Fruit fly (Drosophila melanogaster) S2 (cell line): ENCODE measurements around the gene RpL17.

Experiments
- CG8478 ChIP-seq: fragments of >200 bp; optimal IDR thresholded peaks from 2 replicates; lab custom pipeline; 2018
- CTCF ChIP-seq, 2 experiments: fragments of >200 bp; optimal IDR thresholded peaks; 2 replicates each; lab custom pipeline; 2018

DNA sequence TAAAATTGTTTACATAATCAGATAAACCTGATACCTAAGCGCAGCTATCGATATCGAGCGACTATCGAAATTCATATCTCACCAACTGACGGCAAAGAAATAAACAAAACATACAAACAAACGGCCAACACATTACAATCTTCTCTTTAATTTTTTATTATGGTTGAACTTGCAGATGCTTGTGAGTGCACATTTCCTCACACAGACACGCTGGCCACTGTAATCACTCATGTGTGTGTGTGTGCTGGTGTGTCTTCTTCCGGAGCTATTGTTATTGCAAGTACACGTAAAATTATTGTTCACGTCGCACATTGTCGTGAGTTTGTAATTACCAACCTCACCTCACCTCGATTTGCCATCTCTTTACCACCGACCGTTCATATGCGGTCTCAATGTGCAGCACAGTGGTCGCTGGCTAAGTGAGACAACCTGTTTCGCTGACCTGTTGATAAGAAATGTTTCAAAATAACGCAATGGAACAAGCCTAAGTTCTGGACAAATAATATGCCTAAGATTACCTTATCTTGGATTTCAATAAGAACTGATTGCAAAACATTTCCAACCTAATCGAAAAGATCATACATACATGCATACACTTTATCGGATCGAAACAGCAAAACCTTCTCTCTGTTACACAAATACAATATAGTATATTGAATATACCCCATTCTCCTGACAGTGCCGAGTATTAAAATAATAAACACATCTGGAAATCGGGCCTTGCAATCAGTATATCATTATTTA, 38.8 kb downstream of the RpL17 start:
- no peak for TF ChIP-seq CTCF (optimal IDR thresholded peaks at IDR 0.05; lab: Kevin White, UChicago)
- TF ChIP-seq CG8478: no peak
